Worm (Caenorhabditis elegans): ENCODE results near the gene sre-45.

sre-45 gene

DNA sequence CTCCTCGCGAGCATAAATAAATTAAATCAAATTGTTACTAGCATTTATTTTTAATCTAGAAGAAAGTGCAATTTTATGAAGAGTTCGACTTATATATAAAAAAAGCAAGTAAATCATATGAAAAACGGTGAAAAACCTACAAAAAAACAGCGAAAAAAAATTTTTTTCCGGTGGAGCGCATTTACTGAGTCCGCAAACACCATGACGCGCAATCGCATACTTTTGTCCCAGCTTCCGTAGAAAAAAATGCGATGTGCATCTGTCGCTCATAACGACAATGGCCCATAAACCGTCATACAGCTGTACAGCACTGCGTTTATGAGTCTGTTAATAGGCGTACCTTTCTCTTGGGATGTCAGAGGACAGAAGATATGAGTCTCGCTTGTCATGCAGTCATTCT is 40.5 kb upstream of the sre-45 start (continued):
- TF ChIP-seq lin-29 (GFP tag; IDR thresholded peaks at IDR 0.05) (peak; percentile 61; the same call in 1 of the 2 replicates), mdt-29 (GFP tag; IDR thresholded peaks at IDR 0.05) (no peak), F10B5.3 (tag; optimal IDR thresholded peaks at IDR 0.05) (no peak), snpc-4 (tag; optimal IDR thresholded peaks at IDR 0.05) (no peak), nhr-41 (GFP tag; IDR thresholded peaks at IDR 0.05) (no peak), mdl-1 (tag; optimal IDR thresholded peaks at IDR 0.05) (no peak), mxl-2 (GFP tag; conservative IDR thresholded peaks at IDR 0.05) (no peak), T20F7.1 (GFP tag; optimal IDR thresholded peaks at IDR 0.05) (no peak), nhr-25 (tag; optimal IDR thresholded peaks at IDR 0.05; ENCODE audit: borderline replicate concordance, insufficient read depth) (no peak), dmd-9 (GFP tag; IDR thresholded peaks at IDR 0.05) (no peak), sdz-12 (GFP tag; optimal IDR thresholded peaks at IDR 0.05) (no peak), lin-38 (GFP tag; IDR thresholded peaks at IDR 0.05) (peak; percentile 94), Y105C5A.15 (GFP tag; IDR thresholded peaks at IDR 0.05) (no peak), ceh-32 (tag; optimal IDR thresholded peaks at IDR 0.05; ENCODE audit: poor library complexity) (no peak), arid-1 (GFP tag; conservative IDR thresholded peaks at IDR 0.05) (no peak), lir-3 (tag; optimal IDR thresholded peaks at IDR 0.05) (no peak), ceh-28 (tag; optimal IDR thresholded peaks at IDR 0.05) (no peak), jun-1 (tag; optimal IDR thresholded peaks at IDR 0.05) (no peak), hlh-11 (tag; optimal IDR thresholded peaks at IDR 0.05) (peak; percentile 50), nhr-76 (tag; optimal IDR thresholded peaks at IDR 0.05) (no peak), nhr-10 (tag; optimal IDR thresholded peaks at IDR 0.05) (no peak), zag-1 (tag; optimal IDR thresholded peaks at IDR 0.05) (no peak), Y48G9A.11 (GFP tag; IDR thresholded peaks at IDR 0.05) (no peak), D1046.2 (GFP tag; IDR thresholded peaks at IDR 0.05) (no peak), ztf-7 (tag; optimal IDR thresholded peaks at IDR 0.05) (no peak), lim-7 (GFP tag; IDR thresholded peaks at IDR 0.05) (no peak), Y75B8A.6 (GFP tag; IDR thresholded peaks at IDR 0.05) (no peak), nhr-28 (tag; optimal IDR thresholded peaks at IDR 0.05) (peak; percentile 36), hif-1 (tag; optimal IDR thresholded peaks at IDR 0.05) (peak in 1 of 2 experiments; percentile 5), nhr-102 (tag; optimal IDR thresholded peaks at IDR 0.05) (no peak), ZK546.5 (tag; optimal IDR thresholded peaks at IDR 0.05) (no peak), zip-11 (GFP tag; IDR thresholded peaks at IDR 0.05) (no peak), R02D3.7 (tag; optimal IDR thresholded peaks at IDR 0.05) (no peak), aha-1 (tag) (no peak), ceh-62 (tag; optimal IDR thresholded peaks at IDR 0.05) (no peak), unc-130 (GFP tag; optimal IDR thresholded peaks at IDR 0.05) (no peak), mxl-3 (GFP tag; optimal IDR thresholded peaks at IDR 0.05) (no peak), lin-1 (GFP tag; IDR thresholded peaks at IDR 0.05) (no peak), ceh-44 (GFP tag; IDR thresholded peaks at IDR 0.05) (no peak), pha-4 (GFP tag; IDR thresholded peaks at IDR 0.05) (no peak), pha-4 (tag; optimal IDR thresholded peaks at IDR 0.05) (peak; percentile 24), F26F4.8 (GFP tag; conservative IDR thresholded peaks at IDR 0.05) (no peak), zfp-3 (GFP tag; conservative IDR thresholded peaks at IDR 0.05) (no peak), T26A8.4 (GFP tag; IDR thresholded peaks at IDR 0.05) (peak; percentile 15; the same call in 1 of the 2 replicates), dmd-6 (GFP tag; IDR thresholded peaks at IDR 0.05) (peak; percentile 29; the same call in 1 of the 2 replicates), nhr-237 (tag; optimal IDR thresholded peaks at IDR 0.05) (no peak), ctbp-1 (GFP tag; IDR thresholded peaks at IDR 0.05) (no peak), unc-62 (GFP tag; optimal IDR thresholded peaks at IDR 0.05 in 1 of 2) (no peak), unc-62 (tag; optimal IDR thresholded peaks at IDR 0.05) (no peak), snpc-1.2 (GFP tag; IDR thresholded peaks at IDR 0.05) (no peak), php-3 (GFP tag; IDR thresholded peaks at IDR 0.05) (no peak), ces-1 (GFP tag; optimal IDR thresholded peaks at IDR 0.05) (no peak), daf-8 (GFP tag; IDR thresholded peaks at IDR 0.05) (no peak)

All from whole organism, L4 larva.